Worm (Caenorhabditis elegans) whole organism, L3 larva: Measurements from ENCODE around the gene K09E9.4.

Experiments
- ZK546.5 ChIP-seq: sonication (generic microtip); optimal IDR thresholded peaks from 2 replicates; lab custom pipeline; 2017; ENCODE audit warnings: missing biosample characterization, missing genetic modification characterization
- aly-2 ChIP-seq: fragments of 150-350 bp; optimal IDR thresholded peaks from 2 replicates; lab custom pipeline; 2014; ENCODE audit warnings: missing biosample characterization, missing genetic modification characterization
- ama-1 ChIP-seq: fragments of 150-350 bp; optimal IDR thresholded peaks from 2 replicates; lab custom pipeline; 2018
- ceh-16 ChIP-seq: sonication (generic microtip); optimal IDR thresholded peaks from 2 replicates; lab custom pipeline; 2017; ENCODE audit warnings: missing biosample characterization, missing genetic modification characterization
- ceh-28 ChIP-seq: fragments of 150-350 bp; optimal IDR thresholded peaks from 2 replicates; lab custom pipeline; 2014; ENCODE audit warnings: missing biosample characterization, missing genetic modification reagents, missing genetic modification characterization
- ceh-82 ChIP-seq: fragments of 150-350 bp; optimal IDR thresholded peaks from 2 replicates; lab custom pipeline; 2014; ENCODE audit warnings: missing biosample characterization, missing genetic modification characterization
- ceh-9 ChIP-seq: sonication (generic microtip); optimal IDR thresholded peaks from 2 replicates; lab custom pipeline; 2018; ENCODE audit warnings: missing biosample characterization, missing genetic modification characterization
- daf-12 ChIP-seq: fragments of 150-350 bp; optimal IDR thresholded peaks from 2 replicates; lab custom pipeline; 2014; ENCODE audit warnings: missing biosample characterization, missing genetic modification reagents, missing genetic modification characterization
- egl-27 ChIP-seq: sonication (generic microtip); optimal IDR thresholded peaks from 4 replicates; lab custom pipeline; 2017; ENCODE audit warnings: missing biosample characterization, missing genetic modification reagents, missing genetic modification characterization
- egl-5 ChIP-seq: fragments of 150-350 bp; optimal IDR thresholded peaks from 2 replicates; lab custom pipeline; 2017; ENCODE audit warnings: missing biosample characterization, missing genetic modification reagents, missing genetic modification characterization, inconsistent platforms
- elt-2 ChIP-seq: sonication (generic microtip); optimal IDR thresholded peaks from 2 replicates; lab custom pipeline; 2016; ENCODE audit warnings: missing genetic modification reagents, mild to moderate bottlenecking, missing genetic modification characterization, missing compliant biosample characterization
- elt-3 ChIP-seq, 3 experiments: fragments of 150-350 bp in 1 of 3; sonication (generic microtip) in 2 of 3; optimal IDR thresholded peaks; 2 replicates in 2 of 3; 4 replicates in 1 of 3; lab custom pipeline; 2014 to 2017; ENCODE audit warnings: missing biosample characterization in 3 of 3, missing genetic modification characterization in 3 of 3
- eor-1 ChIP-seq, 2 experiments: fragments of 150-350 bp; optimal IDR thresholded peaks; 2 replicates each; lab custom pipeline; 2014 to 2018; ENCODE audit warnings: missing biosample characterization in 2 of 2, missing genetic modification characterization in 2 of 2
- fkh-10 ChIP-seq: sonication (generic microtip); optimal IDR thresholded peaks from 2 replicates; lab custom pipeline; 2017; ENCODE audit warnings: missing biosample characterization, missing genetic modification reagents, missing genetic modification characterization
- fkh-2 ChIP-seq: fragments of 150-350 bp; optimal IDR thresholded peaks from 2 replicates; lab custom pipeline; 2014; ENCODE audit warnings: missing biosample characterization, missing genetic modification reagents, missing genetic modification characterization
- fos-1 ChIP-seq: fragments of 150-350 bp; optimal IDR thresholded peaks from 2 replicates; lab custom pipeline; 2014; ENCODE audit warnings: missing biosample characterization, missing genetic modification characterization
- hmg-11 ChIP-seq: sonication (generic microtip); optimal IDR thresholded peaks from 2 replicates; lab custom pipeline; 2016; ENCODE audit warnings: missing genetic modification characterization, missing compliant biosample characterization
- jun-1 ChIP-seq: fragments of 150-350 bp; optimal IDR thresholded peaks from 2 replicates; lab custom pipeline; 2014; ENCODE audit warnings: missing biosample characterization, missing genetic modification reagents, missing genetic modification characterization
- lin-15B ChIP-seq: fragments of 150-350 bp; optimal IDR thresholded peaks from 2 replicates; lab custom pipeline; 2014; ENCODE audit warnings: missing biosample characterization, missing genetic modification characterization
- lin-39 ChIP-seq: fragments of 150-350 bp; optimal IDR thresholded peaks from 2 replicates; lab custom pipeline; 2018; ENCODE audit warnings: missing biosample characterization, missing genetic modification reagents, missing genetic modification characterization
- lsy-12 ChIP-seq: sonication (generic microtip); optimal IDR thresholded peaks from 2 replicates; lab custom pipeline; 2016; ENCODE audit warnings: mild to moderate bottlenecking, missing genetic modification characterization, missing compliant biosample characterization
- mdl-1 ChIP-seq: fragments of 150-350 bp; optimal IDR thresholded peaks from 2 replicates; lab custom pipeline; 2014; ENCODE audit warnings: missing biosample characterization, missing genetic modification characterization
- nfya-1 ChIP-seq: sonication (generic microtip); optimal IDR thresholded peaks from 2 replicates; lab custom pipeline; 2017; ENCODE audit warnings: missing genetic modification characterization, mild to moderate bottlenecking, missing compliant biosample characterization, antibody characterized with exemption, moderate library complexity; ENCODE audit not compliant: insufficient read depth
- nhr-11 ChIP-seq: fragments of 150-350 bp; optimal IDR thresholded peaks from 2 replicates; lab custom pipeline; 2014; ENCODE audit warnings: missing biosample characterization, missing genetic modification characterization
- nhr-12 ChIP-seq: fragments of 150-350 bp; optimal IDR thresholded peaks from 2 replicates; lab custom pipeline; 2014; ENCODE audit warnings: missing biosample characterization, missing genetic modification characterization
- nhr-23 ChIP-seq: fragments of 150-350 bp; optimal IDR thresholded peaks from 2 replicates; lab custom pipeline; 2014; ENCODE audit warnings: missing biosample characterization, missing genetic modification reagents, missing genetic modification characterization
- nhr-237 ChIP-seq: fragments of 150-350 bp; optimal IDR thresholded peaks from 2 replicates; lab custom pipeline; 2014; ENCODE audit warnings: missing biosample characterization, missing genetic modification characterization
- nhr-25 ChIP-seq: sonication (generic microtip); optimal IDR thresholded peaks from 2 replicates; lab custom pipeline; 2017; ENCODE audit warnings: missing biosample characterization, missing genetic modification characterization
- nhr-28 ChIP-seq: fragments of 150-350 bp; optimal IDR thresholded peaks from 2 replicates; lab custom pipeline; 2014; ENCODE audit warnings: missing biosample characterization, missing genetic modification characterization
- nhr-43 ChIP-seq: sonication (generic microtip); optimal IDR thresholded peaks from 2 replicates; lab custom pipeline; 2016; ENCODE audit warnings: mild to moderate bottlenecking, missing genetic modification characterization, missing compliant biosample characterization; ENCODE audit not compliant: poor library complexity, severe bottlenecking
- nhr-67 ChIP-seq: fragments of 150-350 bp; optimal IDR thresholded peaks from 2 replicates; lab custom pipeline; 2014; ENCODE audit warnings: missing biosample characterization, missing genetic modification characterization
- nhr-76 ChIP-seq: fragments of 150-350 bp; sonication (generic microtip); optimal IDR thresholded peaks from 5 replicates; lab custom pipeline; 2014; ENCODE audit warnings: missing biosample characterization, missing genetic modification characterization
- nhr-77 ChIP-seq: fragments of 150-350 bp; optimal IDR thresholded peaks from 2 replicates; lab custom pipeline; 2014; ENCODE audit warnings: missing biosample characterization, missing genetic modification characterization
- pqm-1 ChIP-seq: fragments of 150-350 bp; optimal IDR thresholded peaks from 2 replicates; lab custom pipeline; 2017; ENCODE audit warnings: missing biosample characterization, missing genetic modification characterization, inconsistent platforms
- sea-2 ChIP-seq: fragments of 150-350 bp; sonication (generic microtip); optimal IDR thresholded peaks from 4 replicates; lab custom pipeline; 2014; ENCODE audit warnings: missing biosample characterization, missing genetic modification reagents, missing genetic modification characterization
- skn-1 ChIP-seq: fragments of 150-350 bp; optimal IDR thresholded peaks from 2 replicates; lab custom pipeline; 2014; ENCODE audit warnings: missing biosample characterization, missing genetic modification characterization
- snpc-4 ChIP-seq: fragments of 150-350 bp; optimal IDR thresholded peaks from 2 replicates; lab custom pipeline; 2014; ENCODE audit warnings: missing biosample characterization, missing genetic modification characterization
- tbx-2 ChIP-seq: sonication (generic microtip); optimal IDR thresholded peaks from 2 replicates; lab custom pipeline; 2016; ENCODE audit warnings: mild to moderate bottlenecking, missing genetic modification characterization, missing compliant biosample characterization
- unc-39 ChIP-seq: sonication (generic microtip); optimal IDR thresholded peaks from 4 replicates; lab custom pipeline; 2017; ENCODE audit warnings: missing biosample characterization, missing genetic modification characterization
- zag-1 ChIP-seq: fragments of 150-350 bp; optimal IDR thresholded peaks from 2 replicates; lab custom pipeline; 2014; ENCODE audit warnings: missing biosample characterization, missing genetic modification characterization
- ztf-11 ChIP-seq: fragments of 150-350 bp; optimal IDR thresholded peaks from 2 replicates; lab custom pipeline; 2014; ENCODE audit warnings: missing biosample characterization, missing genetic modification characterization
- ztf-4 ChIP-seq: fragments of 150-350 bp; optimal IDR thresholded peaks from 2 replicates; lab custom pipeline; 2014; ENCODE audit warnings: missing biosample characterization, missing genetic modification characterization

The K09E9.4 gene

ce11 chrX:15659561-15659960, 29.3 kb upstream of the K09E9.4 start:
- TF ChIP-seq ceh-82 (no peak), lin-39 (tag; lab: Kevin White, UChicago) (peak; percentile 14), nhr-77 (tag; lab: Kevin White, UChicago) (no peak), elt-2 (tag; lab: Kevin White, UChicago) (no peak), nfya-1 (tag; lab: Kevin White, UChicago) (peak; percentile 25), hmg-11 (peak; percentile 6), fkh-10 (GFP tag; lab: Kevin White, UChicago) (peak; percentile 44), tbx-2 (tag; lab: Kevin White, UChicago) (no peak), fkh-2 (tag; lab: Kevin White, UChicago) (no peak), ceh-16 (tag; lab: Kevin White, UChicago) (no peak), ztf-11 (tag; lab: Kevin White, UChicago) (no peak)

DNA sequence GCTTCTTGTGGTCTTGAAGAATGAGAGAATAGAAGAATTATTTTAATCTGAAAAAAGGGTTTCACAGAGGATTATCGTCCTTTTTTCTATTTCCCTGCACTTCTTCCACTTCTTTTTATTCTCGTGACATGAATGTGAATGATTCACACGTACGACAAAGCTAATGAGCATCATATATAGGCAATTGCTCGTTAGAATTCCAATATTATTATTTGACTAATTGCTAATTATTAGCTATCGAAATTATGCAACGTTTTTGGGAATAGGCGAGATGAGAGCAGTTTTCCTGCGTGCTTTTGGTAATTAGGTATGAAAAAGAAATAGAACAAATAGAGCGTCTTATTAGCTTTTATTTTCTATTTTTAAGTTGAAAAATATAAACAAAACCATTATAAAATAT, 27.5 kb upstream of the K09E9.4 start:
- TF ChIP-seq ztf-4 (tag; lab: Kevin White, UChicago) (no peak), nhr-12 (no peak), lsy-12 (tag; lab: Kevin White, UChicago) (no peak), nhr-28 (tag; lab: Kevin White, UChicago) (no peak), elt-2 (tag; lab: Kevin White, UChicago) (no peak), fkh-10 (GFP tag; lab: Kevin White, UChicago) (no peak), ama-1 (lab: Kevin White, UChicago) (no peak), pqm-1 (no peak), ztf-11 (tag; lab: Kevin White, UChicago) (no peak), skn-1 (tag; lab: Kevin White, UChicago) (no peak), lin-15B (tag; lab: Kevin White, UChicago) (no peak), sea-2 (no peak), nhr-237 (tag; lab: Kevin White, UChicago) (no peak), daf-12 (no peak), zag-1 (no peak), tbx-2 (tag; lab: Kevin White, UChicago) (no peak), nfya-1 (tag; lab: Kevin White, UChicago) (no peak), unc-39 (tag; lab: Kevin White, UChicago) (no peak)
- TF ChIP-seq, all 47 proteins: peak for 0

ce11 chrX:15655623-15656022, 25.4 kb upstream of the K09E9.4 start:
- TF ChIP-seq elt-3 (tag; optimal IDR thresholded peaks at IDR 0.05; lab: Kevin White, UChicago) (no peak), pqm-1 (no peak), skn-1 (tag; lab: Kevin White, UChicago) (no peak), lsy-12 (tag; lab: Kevin White, UChicago) (no peak), fos-1 (tag; lab: Kevin White, UChicago) (no peak), ceh-28 (tag; lab: Kevin White, UChicago) (no peak), ztf-4 (tag; lab: Kevin White, UChicago) (no peak), nhr-76 (tag; lab: Kevin White, UChicago) (no peak), aly-2 (tag; lab: Kevin White, UChicago) (no peak), snpc-4 (tag; lab: Kevin White, UChicago) (no peak), ceh-82 (no peak), egl-27 (no peak), nhr-67 (no peak), nfya-1 (tag; lab: Kevin White, UChicago) (no peak), mdl-1 (no peak), nhr-11 (tag; lab: Kevin White, UChicago) (no peak), egl-5 (no peak), eor-1 (tag; optimal IDR thresholded peaks at IDR 0.05; lab: Kevin White, UChicago) (no peak), jun-1 (tag; lab: Kevin White, UChicago) (no peak), sea-2 (no peak)

DNA sequence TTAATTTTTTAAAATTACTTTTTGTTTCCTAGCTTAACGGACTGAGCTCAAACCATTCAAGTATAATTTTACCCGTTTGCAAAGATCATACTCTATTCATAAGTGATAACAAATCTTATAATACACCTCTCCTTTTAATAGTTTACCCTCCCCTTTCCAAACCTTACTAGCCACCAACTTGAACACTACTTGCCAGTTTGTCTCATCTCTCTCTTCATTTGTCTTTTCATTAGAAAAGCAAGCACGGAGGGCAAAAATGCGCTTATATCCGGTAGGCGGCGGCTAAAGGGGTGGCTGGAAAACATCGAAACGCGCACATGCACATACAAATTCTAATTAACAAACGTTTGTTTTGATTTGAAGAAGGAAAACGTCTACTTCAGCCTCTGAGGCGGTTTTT, 24.7 kb upstream of the K09E9.4 start:
- TF ChIP-seq fkh-2 (tag; lab: Kevin White, UChicago): no peak
- TF ChIP-seq tbx-2 (tag; lab: Kevin White, UChicago): no peak
- TF ChIP-seq fos-1 (tag; lab: Kevin White, UChicago): no peak
- TF ChIP-seq nhr-25 (tag; lab: Kevin White, UChicago): no peak
- TF ChIP-seq nhr-43: no peak
- TF ChIP-seq ama-1 (lab: Kevin White, UChicago): no peak
- no peak for TF ChIP-seq mdl-1
- no peak for TF ChIP-seq hmg-11
- no peak for TF ChIP-seq snpc-4 (tag; lab: Kevin White, UChicago)
- no peak for TF ChIP-seq pqm-1
- no peak for TF ChIP-seq nhr-237 (tag; lab: Kevin White, UChicago)
- no peak for TF ChIP-seq nhr-67
- no peak for TF ChIP-seq fkh-10 (GFP tag; lab: Kevin White, UChicago)
- no peak for TF ChIP-seq ceh-9 (tag; lab: Kevin White, UChicago)
- no peak for TF ChIP-seq ZK546.5
- no peak for TF ChIP-seq nhr-23 (tag; lab: Kevin White, UChicago)
